Worm (Caenorhabditis elegans) whole organism, mixed stage, embryonic: ENCODE results near the gene F23D12.1.

Experiments
- blmp-1 ChIP-seq: fragments of 150-350 bp; optimal IDR thresholded peaks from 2 replicates; lab custom pipeline; 2014; ENCODE audit warnings: missing biosample characterization, missing genetic modification characterization
- nhr-12 ChIP-seq: fragments of 150-350 bp; optimal IDR thresholded peaks from 2 replicates; lab custom pipeline; 2014; ENCODE audit warnings: missing biosample characterization, missing genetic modification characterization
- nhr-28 ChIP-seq: fragments of 150-350 bp; optimal IDR thresholded peaks from 2 replicates; lab custom pipeline; 2014; ENCODE audit warnings: missing biosample characterization, missing genetic modification characterization
- nhr-76 ChIP-seq: sonication (generic microtip); optimal IDR thresholded peaks from 2 replicates; lab custom pipeline; 2017; ENCODE audit warnings: missing biosample characterization, missing genetic modification characterization
- pha-4 ChIP-seq: fragments of 150-350 bp; optimal IDR thresholded peaks from 2 replicates; lab custom pipeline; 2018; ENCODE audit warnings: missing biosample characterization, missing genetic modification reagents, missing genetic modification characterization
- sptf-1 ChIP-seq: sonication (generic microtip); optimal IDR thresholded peaks from 2 replicates; lab custom pipeline; 2017; ENCODE audit warnings: mild to moderate bottlenecking, missing genetic modification characterization, moderate library complexity, missing compliant biosample characterization
- tbx-8 ChIP-seq: fragments of 200-800 bp; sonication (Bioruptor generic); optimal IDR thresholded peaks from 2 replicates; lab custom pipeline; 2018; ENCODE audit warnings: mild to moderate bottlenecking, missing genetic modification characterization, moderate library complexity, missing compliant biosample characterization
- unc-120 ChIP-seq: sonication (generic microtip); optimal IDR thresholded peaks from 2 replicates; lab custom pipeline; 2017; ENCODE audit warnings: missing genetic modification characterization, missing compliant biosample characterization; ENCODE audit not compliant: poor library complexity, severe bottlenecking
- ztf-11 ChIP-seq: fragments of 150-350 bp; optimal IDR thresholded peaks from 2 replicates; lab custom pipeline; 2014; ENCODE audit warnings: missing biosample characterization, missing genetic modification characterization

DNA sequence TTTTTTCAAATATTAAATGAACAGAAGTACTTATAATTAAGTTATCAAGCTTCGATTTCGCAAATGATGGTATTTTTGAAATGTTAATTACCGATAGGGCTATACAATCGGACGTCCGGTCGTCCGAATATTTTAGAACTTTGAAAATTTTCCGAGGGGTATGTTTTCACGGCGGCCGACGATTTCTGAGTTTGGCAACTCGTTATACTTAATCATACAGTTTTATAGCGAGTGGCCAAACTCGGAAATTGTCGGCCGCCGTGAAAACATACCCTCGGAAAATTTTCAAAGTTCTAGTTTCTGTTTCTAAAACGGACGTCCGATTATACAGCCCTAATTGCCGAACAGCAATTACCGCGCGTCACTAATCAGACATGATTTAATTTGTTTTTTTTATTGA lies 3.8 kb downstream of the F23D12.1 start:
- TF ChIP-seq pha-4 (tag; lab: Kevin White, UChicago) (no peak), tbx-8 (no peak), nhr-28 (tag; lab: Kevin White, UChicago) (no peak), nhr-12 (tag; lab: Kevin White, UChicago) (no peak), sptf-1 (no peak), ztf-11 (tag; lab: Kevin White, UChicago) (no peak), nhr-76 (tag; lab: Kevin White, UChicago) (no peak), unc-120 (no peak), blmp-1 (tag; lab: Kevin White, UChicago) (no peak)
